Worm (Caenorhabditis elegans): ENCODE results near the gene F57A8.7.

DNA sequence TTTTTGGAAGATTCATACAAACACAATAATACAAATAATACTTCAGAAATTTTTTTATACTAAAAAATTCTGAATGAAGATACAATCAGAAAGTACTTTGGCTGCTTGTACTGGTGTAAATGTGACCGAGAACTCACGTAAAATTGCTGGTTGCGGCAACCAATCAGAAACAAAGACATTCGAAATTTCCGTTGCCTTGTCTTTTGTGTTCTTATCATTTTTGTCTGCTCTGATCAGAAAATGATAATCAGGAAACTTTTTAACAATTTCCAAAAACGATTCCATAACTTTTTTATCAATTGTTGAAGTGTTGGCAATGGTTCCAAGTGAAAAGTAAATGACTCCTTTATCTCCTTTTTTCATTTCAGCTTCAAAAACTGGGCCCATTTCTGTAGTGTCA lies 21.4 kb downstream of the F57A8.7 start:
- TF ChIP-seq ets-4 (GFP tag; optimal IDR thresholded peaks at IDR 0.05) (no peak), sptf-2 (GFP tag; optimal IDR thresholded peaks at IDR 0.05) (no peak)
